Fruit fly (Drosophila melanogaster) whole organism, embryonic: ENCODE data around the gene Ucp4A.
A peak's percentile ranks its signal among the peaks of the same experiment; 100 is the strongest.

Experiments
- Aef1 ChIP-seq: fragments of 200-800 bp; sonication (Bioruptor generic); IDR thresholded peaks from 3 replicates; pipeline ENCODE4 v1.3.6; 2022; ENCODE audit warnings: missing biosample characterization, missing genetic modification characterization
- Bgb ChIP-seq: fragments of 200-800 bp; sonication (Bioruptor generic); IDR thresholded peaks from 2 replicates; pipeline ENCODE4 v1.3.6; 2022; ENCODE audit warnings: missing biosample characterization, missing genetic modification characterization; ENCODE audit not compliant: partially characterized antibody
- Bteb2 ChIP-seq: fragments of 200-800 bp; sonication (Bioruptor generic); optimal IDR thresholded peaks from 2 replicates; lab custom pipeline; 2016; ENCODE audit warnings: missing biosample characterization, missing genetic modification characterization
- CG10267 ChIP-seq: fragments of 200-800 bp; sonication (Bioruptor generic); optimal IDR thresholded peaks from 2 replicates; lab custom pipeline; 2018; ENCODE audit warnings: missing biosample characterization, mild to moderate bottlenecking, missing genetic modification characterization, moderate library complexity
- CG11247 ChIP-seq: fragments of 200-800 bp; sonication (Bioruptor generic); IDR thresholded peaks from 2 replicates; pipeline ENCODE4 v1.3.6; 2022; ENCODE audit warnings: missing biosample characterization, missing genetic modification characterization
- CG11456 ChIP-seq: fragments of 200-800 bp; sonication (Bioruptor generic); IDR thresholded peaks from 3 replicates; pipeline ENCODE4 v1.3.6; 2022; ENCODE audit warnings: missing biosample characterization, missing genetic modification characterization
- CG11560 ChIP-seq: fragments of 200-800 bp; sonication (Bioruptor generic); IDR thresholded peaks from 3 replicates; pipeline ENCODE4 v1.3.6; 2022; ENCODE audit warnings: missing biosample characterization, missing genetic modification characterization
- CG11723 ChIP-seq: fragments of 200-800 bp; sonication (Bioruptor generic); optimal IDR thresholded peaks from 2 replicates; lab custom pipeline; 2017; ENCODE audit warnings: missing biosample characterization, mild to moderate bottlenecking, missing genetic modification characterization
- CG12104 ChIP-seq: fragments of 200-800 bp; sonication (Bioruptor generic); optimal IDR thresholded peaks from 3 replicates; lab custom pipeline; 2016; ENCODE audit warnings: missing biosample characterization, missing genetic modification characterization
- CG14050 ChIP-seq: fragments of 200-800 bp; sonication (Bioruptor generic); IDR thresholded peaks from 3 replicates; pipeline ENCODE4 v1.3.6; 2022; ENCODE audit warnings: missing biosample characterization, missing genetic modification characterization
- CG15601 ChIP-seq: fragments of 200-800 bp; sonication (Bioruptor generic); optimal IDR thresholded peaks from 3 replicates; lab custom pipeline; 2019; ENCODE audit warnings: missing biosample characterization, mild to moderate bottlenecking, missing genetic modification characterization, moderate library complexity
- CG1647 ChIP-seq: fragments of 200-800 bp; sonication (Bioruptor generic); optimal IDR thresholded peaks from 3 replicates; lab custom pipeline; 2016; ENCODE audit warnings: missing biosample characterization, missing genetic modification characterization
- CG17612 ChIP-seq: fragments of 200-800 bp; sonication (Bioruptor generic); IDR thresholded peaks from 2 replicates; pipeline ENCODE4 v1.3.6; 2022; ENCODE audit warnings: missing biosample characterization, missing genetic modification characterization
- CG17829 ChIP-seq: fragments of 200-800 bp; optimal IDR thresholded peaks from 2 replicates; lab custom pipeline; 2019; ENCODE audit warnings: missing biosample characterization, mild to moderate bottlenecking, missing genetic modification characterization, moderate library complexity
- CG17912 ChIP-seq: fragments of 200-800 bp; sonication (Bioruptor generic); optimal IDR thresholded peaks from 2 replicates; lab custom pipeline; 2018; ENCODE audit warnings: missing biosample characterization, mild to moderate bottlenecking, missing genetic modification characterization
- CG18599 ChIP-seq: fragments of 200-800 bp; sonication (Bioruptor generic); optimal IDR thresholded peaks from 3 replicates; lab custom pipeline; 2017; ENCODE audit warnings: missing biosample characterization, missing genetic modification characterization, mild to moderate bottlenecking, moderate library complexity, missing genetic modification reagents
- CG2678 ChIP-seq: fragments of 200-800 bp; sonication (Bioruptor generic); optimal IDR thresholded peaks from 3 replicates; lab custom pipeline; 2019; ENCODE audit warnings: missing biosample characterization, mild to moderate bottlenecking, missing genetic modification characterization, moderate library complexity
- CG31365 ChIP-seq: fragments of 200-800 bp; sonication (Bioruptor generic); optimal IDR thresholded peaks from 2 replicates; lab custom pipeline; 2018; ENCODE audit warnings: missing biosample characterization, mild to moderate bottlenecking, missing genetic modification characterization
- CG32532 ChIP-seq: fragments of 200-800 bp; sonication (Bioruptor generic); IDR thresholded peaks from 2 replicates; pipeline ENCODE4 v1.3.6; 2022; ENCODE audit warnings: missing biosample characterization, missing genetic modification characterization
- CG32772 ChIP-seq: fragments of 200-800 bp; sonication (Bioruptor generic); IDR thresholded peaks from 2 replicates; pipeline ENCODE4 v1.3.6; 2022; ENCODE audit warnings: missing biosample characterization, missing genetic modification characterization
- CG3281 ChIP-seq: fragments of 200-800 bp; sonication (Bioruptor generic); optimal IDR thresholded peaks from 3 replicates; lab custom pipeline; 2017; ENCODE audit warnings: missing biosample characterization, mild to moderate bottlenecking, missing genetic modification characterization
- CG33213 ChIP-seq: fragments of 200-800 bp; sonication (Bioruptor generic); optimal IDR thresholded peaks from 3 replicates; lab custom pipeline; 2016; ENCODE audit warnings: missing biosample characterization, missing genetic modification characterization
- CG4820 ChIP-seq: fragments of 200-800 bp; sonication (Bioruptor generic); optimal IDR thresholded peaks from 3 replicates; lab custom pipeline; 2016; ENCODE audit warnings: missing biosample characterization, missing genetic modification characterization
- CG5245 ChIP-seq: fragments of 200-800 bp; sonication (Bioruptor generic); optimal IDR thresholded peaks from 3 replicates; lab custom pipeline; 2016; ENCODE audit warnings: missing biosample characterization, missing genetic modification characterization
- CG6765 ChIP-seq: fragments of 200-800 bp; sonication (Bioruptor generic); optimal IDR thresholded peaks from 3 replicates; lab custom pipeline; 2017; ENCODE audit warnings: missing biosample characterization, mild to moderate bottlenecking, missing genetic modification characterization
- CG7372 ChIP-seq: fragments of 200-800 bp; sonication (Bioruptor generic); IDR thresholded peaks from 2 replicates; pipeline ENCODE4 v1.3.6; 2022; ENCODE audit warnings: missing biosample characterization, missing genetic modification characterization
- Chrac-16 ChIP-seq: fragments of 200-800 bp; sonication (Bioruptor generic); optimal IDR thresholded peaks from 3 replicates; lab custom pipeline; 2016; ENCODE audit warnings: missing biosample characterization, missing genetic modification characterization
- CoRest ChIP-seq: fragments of 200-800 bp; sonication (Bioruptor generic); optimal IDR thresholded peaks from 3 replicates; lab custom pipeline; 2018; ENCODE audit warnings: missing biosample characterization, mild to moderate bottlenecking, missing genetic modification characterization, moderate library complexity
- Dbx ChIP-seq: fragments of 200-800 bp; sonication (Bioruptor generic); IDR thresholded peaks from 3 replicates; pipeline ENCODE4 v1.3.6; 2022; ENCODE audit warnings: missing biosample characterization, missing genetic modification characterization
- Dek ChIP-seq: fragments of 200-800 bp; sonication (Bioruptor generic); optimal IDR thresholded peaks from 3 replicates; lab custom pipeline; 2019; ENCODE audit warnings: missing biosample characterization, mild to moderate bottlenecking, missing genetic modification characterization, moderate library complexity
- Hmr ChIP-seq: fragments of 200-800 bp; sonication (Bioruptor generic); optimal IDR thresholded peaks from 3 replicates; lab custom pipeline; 2017; ENCODE audit warnings: mild to moderate bottlenecking, missing biosample characterization, missing genetic modification reagents, missing genetic modification characterization
- Hsf ChIP-seq: fragments of 200-800 bp; sonication (Bioruptor generic); optimal IDR thresholded peaks from 3 replicates; lab custom pipeline; 2016; ENCODE audit warnings: missing biosample characterization, missing genetic modification characterization
- Lhr ChIP-seq: fragments of 200-800 bp; sonication (Bioruptor generic); optimal IDR thresholded peaks from 3 replicates; lab custom pipeline; 2017; ENCODE audit warnings: mild to moderate bottlenecking, missing biosample characterization, missing genetic modification reagents, missing genetic modification characterization
- MBD-R2 ChIP-seq: fragments of 200-800 bp; sonication (Bioruptor generic); IDR thresholded peaks from 2 replicates; pipeline ENCODE4 v1.3.6; 2022; ENCODE audit warnings: missing biosample characterization, missing genetic modification characterization
- NFAT ChIP-seq: fragments of 200-800 bp; sonication (Bioruptor generic); IDR thresholded peaks from 2 replicates; pipeline ENCODE4 v1.3.6; 2022; ENCODE audit warnings: missing biosample characterization, missing genetic modification characterization
- Sox102F ChIP-seq: fragments of 200-800 bp; sonication (Bioruptor generic); optimal IDR thresholded peaks from 2 replicates; lab custom pipeline; 2018; ENCODE audit warnings: missing biosample characterization, mild to moderate bottlenecking, missing genetic modification characterization, moderate library complexity
- Sry-δ ChIP-seq: fragments of 200-800 bp; sonication (Bioruptor generic); optimal IDR thresholded peaks from 2 replicates; lab custom pipeline; 2016; ENCODE audit warnings: missing biosample characterization, missing genetic modification characterization
- abd-A ChIP-seq: fragments of 200-800 bp; sonication (Bioruptor generic); optimal IDR thresholded peaks from 3 replicates; lab custom pipeline; 2019; ENCODE audit warnings: missing biosample characterization, mild to moderate bottlenecking, missing genetic modification characterization, moderate library complexity
- cg ChIP-seq: fragments of 200-800 bp; sonication (Bioruptor generic); optimal IDR thresholded peaks from 3 replicates; lab custom pipeline; 2019; ENCODE audit warnings: missing biosample characterization, mild to moderate bottlenecking, missing genetic modification characterization, moderate library complexity
- dpn ChIP-seq, 2 experiments: fragments of 200-800 bp; sonication (Bioruptor generic); optimal IDR thresholded peaks; 3 replicates each; lab custom pipeline; 2016; ENCODE audit warnings: missing biosample characterization in 2 of 2, missing genetic modification characterization in 2 of 2
- fd3F ChIP-seq: fragments of 200-800 bp; sonication (Bioruptor generic); optimal IDR thresholded peaks from 2 replicates; lab custom pipeline; 2018; ENCODE audit warnings: missing biosample characterization, mild to moderate bottlenecking, missing genetic modification characterization, moderate library complexity
- grau ChIP-seq: fragments of 200-800 bp; optimal IDR thresholded peaks from 3 replicates; lab custom pipeline; 2019; ENCODE audit warnings: missing biosample characterization, mild to moderate bottlenecking, missing genetic modification characterization, moderate library complexity
- pb ChIP-seq: fragments of 200-800 bp; sonication (Bioruptor generic); optimal IDR thresholded peaks from 3 replicates; lab custom pipeline; 2016; ENCODE audit warnings: missing biosample characterization, missing genetic modification characterization
- prd ChIP-seq, 3 experiments: fragments of >200 bp in 2 of 3; fragments of 200-800 bp in 1 of 3; sonication (Bioruptor generic) in 1 of 3; optimal IDR thresholded peaks in 2 of 3; IDR thresholded peaks in 1 of 3; 2 replicates in 2 of 3; 3 replicates in 1 of 3; pipeline versions ENCODE4 v1.3.6 to Lab custom; 2017 to 2022; ENCODE audit warnings: missing biosample characterization in 1 of 3, missing genetic modification characterization in 1 of 3
- pzg ChIP-seq: fragments of 200-800 bp; sonication (Bioruptor generic); optimal IDR thresholded peaks from 3 replicates; lab custom pipeline; 2018; ENCODE audit warnings: missing biosample characterization, mild to moderate bottlenecking, missing genetic modification characterization, moderate library complexity
- repo ChIP-seq: fragments of 200-800 bp; sonication (Bioruptor generic); optimal IDR thresholded peaks from 2 replicates; lab custom pipeline; 2016; ENCODE audit warnings: missing biosample characterization, missing genetic modification characterization
- schlank ChIP-seq: fragments of 200-800 bp; sonication (Bioruptor generic); optimal IDR thresholded peaks from 2 replicates; lab custom pipeline; 2018; ENCODE audit warnings: missing biosample characterization, mild to moderate bottlenecking, missing genetic modification characterization
- stwl ChIP-seq: fragments of 200-800 bp; sonication (Bioruptor generic); optimal IDR thresholded peaks from 3 replicates; lab custom pipeline; 2018; ENCODE audit warnings: missing biosample characterization, mild to moderate bottlenecking, missing genetic modification characterization, moderate library complexity
- tin ChIP-seq: fragments of 200-800 bp; sonication (Bioruptor generic); optimal IDR thresholded peaks from 3 replicates; lab custom pipeline; 2016; ENCODE audit warnings: missing biosample characterization, missing genetic modification characterization
- yki ChIP-seq: fragments of >200 bp; optimal IDR thresholded peaks from 3 replicates; lab custom pipeline; 2018

The Ucp4A gene

dm6 chrX:17820252-17820651, 24.5 kb upstream of the Ucp4A start (continued):
- TF ChIP-seq CG32532 (GFP tag; lab: Robert Waterston, UW) (peak; percentile 68), Lhr (GFP tag; lab: Kevin White, UChicago) (peak; percentile 56), CG11247 (GFP tag; lab: Robert Waterston, UW) (peak; percentile 60), CoRest (tag; lab: Kevin White, UChicago) (peak; percentile 49), CG4820 (peak; percentile 22), pzg (GFP tag; lab: Kevin White, UChicago) (peak; percentile 17), Hmr (GFP tag; lab: Kevin White, UChicago) (peak; percentile 45), pb (GFP tag; lab: Kevin White, UChicago) (no peak), CG14050 (no peak), cg (GFP tag; lab: Kevin White, UChicago) (peak; percentile 23), schlank (tag; lab: Kevin White, UChicago) (no peak), stwl (tag; lab: Kevin White, UChicago) (peak; percentile 31), CG31365 (peak; percentile 9), Sox102F (peak; percentile 29), fd3F (GFP tag; lab: Kevin White, UChicago) (no peak), CG17829 (peak; percentile 36), grau (tag; lab: Kevin White, UChicago) (peak; percentile 43), Dek (tag; lab: Kevin White, UChicago) (peak; percentile 16), CG1647 (GFP tag; lab: Kevin White, UChicago) (no peak), CG33213 (GFP tag; lab: Kevin White, UChicago) (peak; percentile 10), CG17912 (GFP tag; lab: Kevin White, UChicago) (peak; percentile 21), Aef1 (GFP tag; lab: Robert Waterston, UW) (0 out of 3 replicates have a peak, but pooled peaks have one; percentile 16), repo (GFP tag; lab: Kevin White, UChicago) (no peak), Chrac-16 (GFP tag; lab: Kevin White, UChicago) (peak; percentile 27), MBD-R2 (GFP tag; lab: Robert Waterston, UW) (peak; percentile 19; the same call in 1 of the 2 replicates), CG15601 (tag; lab: Kevin White, UChicago) (peak; percentile 49), Sry-δ (GFP tag; lab: Kevin White, UChicago) (no peak), yki (lab: Kevin White, UChicago) (no peak), tin (peak; percentile 28), CG2678 (tag; lab: Kevin White, UChicago) (peak; percentile 25), CG17612 (GFP tag; lab: Robert Waterston, UW) (no peak), Bgb (GFP tag; lab: Robert Waterston, UW) (peak; percentile 56), dpn (GFP tag; optimal IDR thresholded peaks at IDR 0.05; lab: Kevin White, UChicago) (peak in 1 of 2 experiments; percentile 56), CG11723 (GFP tag; lab: Kevin White, UChicago) (no peak), prd (optimal IDR thresholded peaks at IDR 0.05; lab: Kevin White, UChicago) (no peak), prd (GFP tag; IDR thresholded peaks at IDR 0.05; lab: Robert Waterston, UW) (0 out of 3 replicates have a peak, but pooled peaks have one; percentile 26), Hsf (GFP tag; lab: Kevin White, UChicago) (peak; percentile 45), Bteb2 (GFP tag; lab: Kevin White, UChicago) (no peak), CG6765 (no peak), CG11456 (GFP tag; lab: Robert Waterston, UW) (peak; percentile 80; the same call in 2 of the 3 replicates), NFAT (GFP tag; lab: Robert Waterston, UW) (peak; percentile 48), CG32772 (no peak), CG3281 (GFP tag; lab: Kevin White, UChicago) (no peak), CG10267 (tag; lab: Kevin White, UChicago) (peak; percentile 25), CG5245 (GFP tag; lab: Kevin White, UChicago) (peak; percentile 27), CG18599 (GFP tag; lab: Kevin White, UChicago) (no peak), abd-A (tag; lab: Kevin White, UChicago) (peak; percentile 40), CG7372 (GFP tag; lab: Robert Waterston, UW) (peak; percentile 7; the same call in 1 of the 2 replicates), Dbx (GFP tag; lab: Robert Waterston, UW) (0 out of 3 replicates have a peak, but pooled peaks have one; percentile 32), CG11560 (tag; lab: Robert Waterston, UW) (peak; percentile 48; the same call in 1 of the 3 replicates), CG12104 (no peak)
